Fruit fly (Drosophila melanogaster): ENCODE data around the gene CG9588.

CG9588 gene

dm6 chr3R:13699350-13699749 is 22.9 kb upstream of the CG9588 start (continued):
- TF ChIP-seq kay (GFP tag; optimal IDR thresholded peaks at IDR 0.05) (no peak), CG11456 (GFP tag; IDR thresholded peaks at IDR 0.05) (no peak), sna (GFP tag; IDR thresholded peaks at IDR 0.05; ENCODE audit: partially characterized antibody) (no peak; the same call in 1 of the 2 replicates), pfk (GFP tag; optimal IDR thresholded peaks at IDR 0.05) (no peak), lilli (GFP tag; optimal IDR thresholded peaks at IDR 0.05) (no peak), Med (GFP tag) (peak; percentile 72), Doc2 (GFP tag; IDR thresholded peaks at IDR 0.05) (no peak), CG4404 (GFP tag; IDR thresholded peaks at IDR 0.05) (no peak), nerfin-2 (GFP tag; IDR thresholded peaks at IDR 0.05; ENCODE audit: partially characterized antibody) (0 out of 2 replicates have a peak, but pooled peaks have one; percentile 17), eve (GFP tag; optimal IDR thresholded peaks at IDR 0.05) (no peak), stc (GFP tag; IDR thresholded peaks at IDR 0.05) (no peak), sens (GFP tag) (peak; percentile 3), Dip3 (GFP tag; optimal IDR thresholded peaks at IDR 0.05) (no peak), her (GFP tag; optimal IDR thresholded peaks at IDR 0.05) (no peak), CG3163 (GFP tag; optimal IDR thresholded peaks at IDR 0.05) (no peak), CG11093 (GFP tag; IDR thresholded peaks at IDR 0.05) (no peak)

- TF ChIP-seq Antp (GFP tag; optimal IDR thresholded peaks at IDR 0.05) (no peak), CG3838 (GFP tag; optimal IDR thresholded peaks at IDR 0.05) (no peak), dysf (GFP tag; IDR thresholded peaks at IDR 0.05) (no peak), dati (GFP tag; IDR thresholded peaks at IDR 0.05) (no peak), CG6254 (GFP tag; optimal IDR thresholded peaks at IDR 0.05) (no peak), onecut (GFP tag; IDR thresholded peaks at IDR 0.05) (no peak), H15 (GFP tag; IDR thresholded peaks at IDR 0.05) (no peak), E2f1 (GFP tag; IDR thresholded peaks at IDR 0.05) (no peak), Eip74EF (GFP tag; optimal IDR thresholded peaks at IDR 0.05) (no peak), CG13296 (GFP tag; optimal IDR thresholded peaks at IDR 0.05) (no peak), CG1024 (GFP tag; IDR thresholded peaks at IDR 0.05) (no peak), ash1 (GFP tag; optimal IDR thresholded peaks at IDR 0.05) (no peak), psq (GFP tag; optimal IDR thresholded peaks at IDR 0.05) (no peak), Fer3 (tag; optimal IDR thresholded peaks at IDR 0.05) (no peak), Rx (GFP tag; IDR thresholded peaks at IDR 0.05) (no peak), CG6813 (GFP tag; optimal IDR thresholded peaks at IDR 0.05) (no peak), CG3726 (GFP tag; IDR thresholded peaks at IDR 0.05) (no peak), zen (tag; optimal IDR thresholded peaks at IDR 0.05) (no peak), slou (GFP tag; optimal IDR thresholded peaks at IDR 0.05) (no peak)
Measured at dm6 chr3R:13693753-13694152, 17.3 kb upstream of the CG9588 start, which contains the start of gene CG14367. TSS of gene CG14367 (plus strand) at chr3R:13694053.

dm6 chr3R:13686371-13687211 is 10.1 kb upstream of the CG9588 start, which contains the start of gene omd:
TSS of gene omd (minus strand) at chr3R:13687210.
- TF ChIP-seq Dip2 (GFP tag; IDR thresholded peaks at IDR 0.05) (no peak), al (GFP tag; IDR thresholded peaks at IDR 0.05) (peak; percentile 26; the same call in 1 of the 2 replicates), p53 (GFP tag; optimal IDR thresholded peaks at IDR 0.05) (peak; percentile 39), Bdp1 (GFP tag; optimal IDR thresholded peaks at IDR 0.05) (peak; percentile 14), CG17612 (GFP tag; IDR thresholded peaks at IDR 0.05) (peak; percentile 45; the same call in 1 of the 2 replicates), Ets65A (GFP tag) (no peak), CG13296 (GFP tag; optimal IDR thresholded peaks at IDR 0.05) (peak; percentile 75), CG6683 (GFP tag; optimal IDR thresholded peaks at IDR 0.05) (peak; percentile 74), Poxn (GFP tag; IDR thresholded peaks at IDR 0.05) (peak; percentile 19; the same call in 1 of the 2 replicates), ase (GFP tag; IDR thresholded peaks at IDR 0.05) (0 out of 3 replicates have a peak, but pooled peaks have one; percentile 12), CG1529 (GFP tag; optimal IDR thresholded peaks at IDR 0.05) (peak; percentile 60), zfh2 (GFP tag; optimal IDR thresholded peaks at IDR 0.05) (peak; percentile 10), fd64A (GFP tag; optimal IDR thresholded peaks at IDR 0.05) (peak; percentile 69), CG1024 (GFP tag; IDR thresholded peaks at IDR 0.05) (peak; percentile 68), CG16779 (GFP tag; IDR thresholded peaks at IDR 0.05) (0 out of 2 replicates have a peak, but pooled peaks have one; percentile 10), CG7987 (GFP tag; optimal IDR thresholded peaks at IDR 0.05) (peak; percentile 84), CG9437 (GFP tag; optimal IDR thresholded peaks at IDR 0.05) (no peak)
